Fruit fly (Drosophila melanogaster) Kc167 (cell line): Measurements from ENCODE around the gene fwd.

Experiments used
- Myc ChIP-seq: fragments of >200 bp; optimal IDR thresholded peaks from 2 replicates; lab custom pipeline; 2017; ENCODE audit warnings: missing external identifiers
- Sin3A ChIP-seq: fragments of >200 bp; optimal IDR thresholded peaks from 2 replicates; lab custom pipeline; 2018; ENCODE audit warnings: missing external identifiers
- h ChIP-seq: fragments of >200 bp; optimal IDR thresholded peaks from 3 replicates; lab custom pipeline; 2018; ENCODE audit warnings: missing external identifiers
- insv ChIP-seq: fragments of >200 bp; optimal IDR thresholded peaks from 3 replicates; lab custom pipeline; 2018; ENCODE audit warnings: missing external identifiers
- psq ChIP-seq: fragments of >200 bp; optimal IDR thresholded peaks from 2 replicates; lab custom pipeline; 2017; ENCODE audit warnings: missing external identifiers
- ttk ChIP-seq: sonication (Bioruptor generic); optimal IDR thresholded peaks from 2 replicates; lab custom pipeline; 2017; ENCODE audit warnings: missing external identifiers

Gene fwd

dm6 chr3L:319145-320009, at the start of gene fwd:
fwd (minus strand) TSS chr3L:319884.
- no peak for TF ChIP-seq Sin3A (lab: Kevin White, UChicago)
- TF ChIP-seq psq (lab: Kevin White, UChicago): no peak
- TF ChIP-seq ttk (lab: Kevin White, UChicago): no peak
- no peak for TF ChIP-seq insv
- TF ChIP-seq Myc (lab: Kevin White, UChicago): no peak
- TF ChIP-seq h (lab: Kevin White, UChicago): no peak

- TF ChIP-seq Myc (lab: Kevin White, UChicago) (no peak), insv (no peak), psq (lab: Kevin White, UChicago) (no peak), h (lab: Kevin White, UChicago) (no peak), ttk (lab: Kevin White, UChicago) (no peak), Sin3A (lab: Kevin White, UChicago) (no peak)
Measured at dm6 chr3L:366337-366736, 46.7 kb upstream of the fwd start, which contains the start of gene CG13884. CG13884 (minus strand) TSS chr3L:366437.

- TF ChIP-seq h (lab: Kevin White, UChicago) (no peak), psq (lab: Kevin White, UChicago) (no peak), insv (no peak), Myc (lab: Kevin White, UChicago) (no peak), Sin3A (lab: Kevin White, UChicago) (no peak), ttk (lab: Kevin White, UChicago) (no peak)
Measured at dm6 chr3L:361201-361600, 41.5 kb upstream of the fwd start, which contains the start of the genes Cdc5 and CG1233. Cdc5 (minus strand) TSS chr3L:361383. CG1233 (plus strand) TSS chr3L:361472.

DNA sequence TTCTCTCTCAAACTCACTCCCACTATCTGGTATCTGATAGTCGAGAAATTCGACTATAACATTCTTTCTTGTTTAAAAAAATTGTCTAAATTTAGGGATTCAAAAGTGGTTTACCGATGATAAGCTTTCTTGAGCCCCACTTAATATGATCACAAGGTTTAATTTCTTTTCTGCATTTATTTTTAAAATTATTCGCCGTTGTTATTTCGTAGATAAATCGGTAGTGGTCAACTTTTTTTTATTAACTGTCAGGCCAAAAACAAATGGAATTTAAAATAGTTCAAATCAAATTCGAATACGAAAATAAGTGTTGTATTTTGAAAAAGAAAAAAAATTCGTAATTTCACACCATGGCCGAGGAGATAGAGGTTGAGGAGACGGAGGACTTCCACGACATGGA, 38.0 kb upstream of the fwd start, which contains the start of gene Roc1b:
Gene Roc1b (plus strand): TSS at position 301 of the 400 bp plus-strand sequence.
- TF ChIP-seq Sin3A (lab: Kevin White, UChicago): no peak

DNA sequence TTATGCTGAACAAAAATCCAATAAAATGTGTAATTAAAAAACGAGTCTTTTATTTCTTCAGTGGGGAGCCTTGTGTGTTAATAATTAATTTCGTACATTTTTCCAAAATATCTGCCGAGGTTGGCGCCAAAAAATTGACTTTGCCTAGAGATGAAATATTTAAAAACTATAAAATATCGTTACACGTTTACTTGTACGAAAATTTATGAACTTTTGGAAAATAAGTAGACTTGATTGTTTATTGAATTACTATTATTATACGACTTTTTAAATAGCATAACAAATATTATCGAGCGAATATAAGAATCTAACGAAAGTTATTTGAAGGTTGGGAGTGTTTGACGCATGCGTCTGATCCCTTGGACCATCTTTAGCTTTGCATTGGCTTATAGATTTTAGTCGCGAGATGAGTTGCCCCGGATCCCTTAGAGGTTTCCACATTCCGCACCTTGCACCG, 36.4 kb upstream of the fwd start, which contains the start of gene CG1231:
Gene CG1231 (plus strand): TSS at position 407 of the 457 bp plus-strand sequence.
- TF ChIP-seq insv (no peak), Myc (lab: Kevin White, UChicago) (no peak), h (lab: Kevin White, UChicago) (no peak), ttk (lab: Kevin White, UChicago) (no peak), psq (lab: Kevin White, UChicago) (no peak), Sin3A (lab: Kevin White, UChicago) (no peak)

dm6 chr3L:350651-351228, 31.1 kb upstream of the fwd start:
- TF ChIP-seq insv (no peak), psq (lab: Kevin White, UChicago) (no peak), Myc (lab: Kevin White, UChicago) (no peak), ttk (lab: Kevin White, UChicago) (no peak), Sin3A (lab: Kevin White, UChicago) (no peak), h (lab: Kevin White, UChicago) (no peak)

DNA sequence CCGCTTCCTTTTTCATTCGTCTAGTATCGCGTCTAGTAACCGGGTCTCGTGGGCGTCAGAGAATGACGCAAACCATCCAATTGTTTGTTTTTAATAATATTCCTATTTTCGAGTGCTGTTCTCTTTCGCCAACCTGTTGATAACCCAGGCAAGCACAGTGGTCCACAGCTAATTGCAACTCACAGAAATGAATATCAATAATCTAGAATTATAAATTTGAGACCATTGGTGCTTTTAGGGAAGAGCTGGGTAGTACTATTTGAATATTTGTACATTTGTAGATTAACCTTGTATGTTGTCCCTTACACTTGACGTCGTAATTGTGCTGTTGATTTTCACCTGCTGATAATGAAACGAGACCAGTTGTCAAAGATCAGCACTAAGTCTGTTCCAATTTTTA, 30.1 kb upstream of the fwd start:
- no peak for TF ChIP-seq ttk (lab: Kevin White, UChicago)
- no peak for TF ChIP-seq Myc (lab: Kevin White, UChicago)
- TF ChIP-seq h (lab: Kevin White, UChicago): no peak

DNA sequence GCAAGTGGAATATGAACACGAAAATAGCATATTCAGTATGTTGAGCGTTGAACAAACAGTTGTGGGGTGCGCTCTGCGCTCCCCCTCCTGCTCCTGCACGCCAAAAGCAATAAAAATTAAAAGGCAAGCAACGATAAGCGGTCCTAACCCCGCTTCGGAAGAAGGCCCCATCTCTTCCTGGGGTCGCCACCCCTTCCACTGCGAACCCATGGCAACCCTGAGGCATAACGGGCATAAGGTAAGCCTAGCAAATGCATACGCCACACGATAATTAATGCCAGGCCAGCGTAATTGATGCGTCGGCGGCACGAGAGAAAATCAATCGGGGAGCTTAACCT, 28.7 kb upstream of the fwd start:
- TF ChIP-seq insv: no peak
- TF ChIP-seq Myc (lab: Kevin White, UChicago): no peak
- no peak for TF ChIP-seq ttk (lab: Kevin White, UChicago)
- TF ChIP-seq Sin3A (lab: Kevin White, UChicago): no peak
- no peak for TF ChIP-seq h (lab: Kevin White, UChicago)
- TF ChIP-seq psq (lab: Kevin White, UChicago): no peak

DNA sequence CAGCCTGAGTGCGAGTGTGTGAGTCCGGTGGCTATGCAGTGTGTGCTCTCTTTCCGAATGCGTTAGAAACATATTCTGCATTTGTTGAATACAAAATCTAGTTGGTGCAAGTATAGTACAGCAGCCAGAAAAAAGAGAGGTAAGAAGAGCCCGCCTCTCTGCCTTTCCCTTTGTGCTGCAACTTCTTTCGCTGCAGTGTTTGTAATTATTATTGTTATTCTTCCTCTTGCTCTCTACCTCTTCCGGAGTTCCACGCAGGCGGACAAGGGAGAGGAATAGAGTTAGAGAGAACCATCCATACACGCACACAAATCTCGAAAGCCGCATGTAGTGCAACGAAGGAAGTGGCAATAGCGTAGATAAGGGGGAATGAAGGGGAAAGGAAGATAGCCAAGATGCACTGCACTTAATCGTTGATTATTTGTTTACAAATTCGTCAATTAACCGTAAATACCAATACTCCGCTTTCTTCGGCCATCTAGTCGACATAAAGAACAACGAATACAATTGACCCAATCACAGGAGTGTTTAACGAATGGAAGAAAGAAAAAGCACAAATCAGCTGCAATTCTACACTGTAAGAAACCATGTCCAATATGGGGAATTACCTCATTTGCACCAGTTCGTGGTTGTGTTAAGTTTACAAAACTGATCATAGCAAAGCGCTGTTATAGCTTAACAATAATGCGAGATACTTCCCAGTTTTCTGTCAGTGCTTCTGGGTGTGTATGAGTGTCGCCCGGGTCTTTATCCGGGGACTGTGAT, 28.1 kb upstream of the fwd start:
- TF ChIP-seq psq (lab: Kevin White, UChicago) (no peak), ttk (lab: Kevin White, UChicago) (no peak), Myc (lab: Kevin White, UChicago) (no peak), h (lab: Kevin White, UChicago) (no peak), Sin3A (lab: Kevin White, UChicago) (no peak), insv (no peak)

dm6 chr3L:346656-347640, 27.3 kb upstream of the fwd start, which contains the start of gene mth:
mth (minus strand) TSS chr3L:346957.
- TF ChIP-seq insv (no peak), h (lab: Kevin White, UChicago) (no peak), Sin3A (lab: Kevin White, UChicago) (no peak), psq (lab: Kevin White, UChicago) (no peak), Myc (lab: Kevin White, UChicago) (no peak), ttk (lab: Kevin White, UChicago) (no peak)
